Fruit fly (Drosophila melanogaster): Measurements from ENCODE around the gene Cyp4e3.

DNA sequence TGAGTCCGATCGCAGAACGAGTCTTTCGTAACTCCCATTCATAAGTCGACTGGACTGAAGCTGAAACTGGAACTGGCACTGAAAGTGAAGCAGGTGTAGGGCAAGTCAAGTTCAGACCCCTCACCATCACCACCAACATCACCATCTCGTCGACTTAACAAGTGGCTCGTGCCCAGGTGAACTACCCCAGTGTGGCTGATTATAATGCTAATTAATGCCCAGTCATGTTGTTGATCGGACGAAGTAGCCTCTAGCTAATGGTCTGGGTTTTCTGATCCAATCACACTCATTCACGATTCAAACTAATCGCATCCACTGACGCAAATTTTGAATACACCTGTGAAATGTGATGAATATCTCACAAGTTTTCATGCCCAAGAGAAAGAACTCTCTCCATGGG is 21.1 kb downstream of the Cyp4e3 start:
- TF ChIP-seq CTCF (GFP tag; optimal IDR thresholded peaks at IDR 0.05) (no peak), CG31441 (GFP tag; IDR thresholded peaks at IDR 0.05) (no peak), az2 (GFP tag; optimal IDR thresholded peaks at IDR 0.05) (no peak), CG11695 (GFP tag; IDR thresholded peaks at IDR 0.05) (no peak), ash1 (GFP tag; optimal IDR thresholded peaks at IDR 0.05) (no peak), Hr78 (GFP tag; optimal IDR thresholded peaks at IDR 0.05) (no peak), Side (GFP tag; optimal IDR thresholded peaks at IDR 0.05) (no peak), NC2α (GFP tag; optimal IDR thresholded peaks at IDR 0.05) (no peak)

Measured in whole organism, embryonic.